Fruit fly (Drosophila melanogaster) whole organism: ENCODE measurements around the gene CG12994.

Experiments used
- CG8478 ChIP-seq: fragments of >200 bp; optimal IDR thresholded peaks from 2 replicates; lab custom pipeline; 2018; ENCODE audit warnings: inconsistent platforms
- Dll ChIP-seq: fragments of >200 bp; optimal IDR thresholded peaks from 2 replicates; lab custom pipeline; 2017
- pan ChIP-seq: fragments of >200 bp; optimal IDR thresholded peaks from 2 replicates; lab custom pipeline; 2017
- psq ChIP-seq: fragments of >200 bp; optimal IDR thresholded peaks from 2 replicates; lab custom pipeline; 2017

DNA sequence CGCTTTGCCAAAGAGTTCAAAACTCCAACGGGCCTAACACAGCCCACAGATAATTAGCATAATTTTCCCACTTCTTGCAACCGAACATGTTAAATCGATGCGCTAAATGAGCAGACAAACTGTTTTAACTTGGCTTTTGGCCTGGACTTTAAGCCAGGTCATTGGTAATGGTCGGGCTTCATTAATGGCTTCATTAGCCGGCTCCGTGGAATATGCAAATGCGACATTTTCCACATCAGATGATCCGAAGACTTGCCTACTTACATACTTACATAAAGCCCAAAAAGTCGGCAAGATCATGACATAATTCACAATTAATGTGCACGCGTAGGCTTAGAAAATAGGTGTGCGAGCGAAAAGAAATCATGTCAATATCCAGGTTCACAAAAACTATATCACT, 34.6 kb upstream of the CG12994 start:
- TF ChIP-seq CG8478 (lab: Kevin White, UChicago) = no peak
- no peak for TF ChIP-seq pan (lab: Kevin White, UChicago)
- no peak for TF ChIP-seq psq (lab: Kevin White, UChicago)
- TF ChIP-seq Dll (lab: Kevin White, UChicago) = no peak
